Worm (Caenorhabditis elegans) whole organism, L4 larva: ENCODE measurements around the gene acr-3.

ENCODE experiments used
- D1046.2 ChIP-seq: fragments of 200-800 bp; sonication (Bioruptor generic); IDR thresholded peaks from 2 replicates; pipeline ENCODE4 v1.3.6; 2022; ENCODE audit warnings: missing genetic modification characterization, missing compliant biosample characterization
- F37D6.2 ChIP-seq: sonication (generic microtip); optimal IDR thresholded peaks from 2 replicates; lab custom pipeline; 2016; ENCODE audit warnings: mild to moderate bottlenecking, missing genetic modification characterization, missing compliant biosample characterization
- F49E8.2 ChIP-seq: sonication (generic microtip); optimal IDR thresholded peaks from 2 replicates; lab custom pipeline; 2016; ENCODE audit warnings: missing compliant biosample characterization, mild to moderate bottlenecking, missing genetic modification characterization, borderline replicate concordance
- T26A8.4 ChIP-seq: fragments of 200-800 bp; sonication (Bioruptor generic); IDR thresholded peaks from 2 replicates; pipeline ENCODE4 v1.3.6; 2022; ENCODE audit warnings: missing genetic modification characterization, missing compliant biosample characterization
- Y5F2A.4 ChIP-seq: fragments of 200-800 bp; sonication (Bioruptor generic); optimal IDR thresholded peaks from 2 replicates; lab custom pipeline; 2018; ENCODE audit warnings: mild to moderate bottlenecking, missing genetic modification characterization, missing compliant biosample characterization
- aha-1 ChIP-seq: fragments of 150-350 bp; peaks from one replicate; lab custom pipeline; 2014; ENCODE audit warnings: missing biosample characterization, missing genetic modification characterization
- aly-2 ChIP-seq: sonication (generic microtip); optimal IDR thresholded peaks from 2 replicates; lab custom pipeline; 2018; ENCODE audit warnings: missing biosample characterization, missing genetic modification characterization
- ama-1 ChIP-seq: fragments of 150-350 bp; optimal IDR thresholded peaks from 2 replicates; lab custom pipeline; 2014; ENCODE audit warnings: inconsistent platforms, mixed read lengths
- arid-1 ChIP-seq: fragments of 200-800 bp; sonication (Bioruptor generic); conservative IDR thresholded peaks from 2 replicates; pipeline ENCODE4 v1.3.6; 2022; ENCODE audit warnings: missing genetic modification reagents, missing genetic modification characterization, missing compliant biosample characterization
- attf-4 ChIP-seq: sonication (generic microtip); optimal IDR thresholded peaks from 3 replicates; lab custom pipeline; 2017; ENCODE audit warnings: missing biosample characterization, missing genetic modification characterization
- ceh-20 ChIP-seq: fragments of 200-800 bp; sonication (Bioruptor generic); IDR thresholded peaks from 2 replicates; pipeline ENCODE4 v1.3.6; 2022; ENCODE audit warnings: missing genetic modification reagents, missing genetic modification characterization, missing compliant biosample characterization
- ceh-28 ChIP-seq: fragments of 150-350 bp; optimal IDR thresholded peaks from 2 replicates; lab custom pipeline; 2014; ENCODE audit warnings: missing biosample characterization, missing genetic modification reagents, missing genetic modification characterization
- ceh-32 ChIP-seq: sonication (generic microtip); optimal IDR thresholded peaks from 2 replicates; lab custom pipeline; 2016; ENCODE audit warnings: mild to moderate bottlenecking, missing genetic modification characterization, missing compliant biosample characterization; ENCODE audit not compliant: poor library complexity
- ceh-44 ChIP-seq: fragments of 200-800 bp; sonication (Bioruptor generic); IDR thresholded peaks from 2 replicates; pipeline ENCODE4 v1.3.6; 2022; ENCODE audit warnings: missing genetic modification reagents, missing genetic modification characterization, missing compliant biosample characterization
- ceh-82 ChIP-seq: sonication (generic microtip); optimal IDR thresholded peaks from 2 replicates; lab custom pipeline; 2017; ENCODE audit warnings: missing biosample characterization, missing genetic modification characterization
- cey-2 ChIP-seq: sonication (generic microtip); optimal IDR thresholded peaks from 3 replicates; lab custom pipeline; 2017; ENCODE audit warnings: missing genetic modification characterization, mild to moderate bottlenecking, missing compliant biosample characterization, antibody characterized with exemption, borderline replicate concordance; ENCODE audit not compliant: insufficient read depth
- ctbp-1 ChIP-seq: fragments of 200-800 bp; sonication (Bioruptor generic); IDR thresholded peaks from 2 replicates; pipeline ENCODE4 v1.3.6; 2022; ENCODE audit warnings: missing genetic modification reagents, missing genetic modification characterization, missing compliant biosample characterization
- daf-12 ChIP-seq: fragments of 150-350 bp; optimal IDR thresholded peaks from 2 replicates; lab custom pipeline; 2014; ENCODE audit warnings: missing biosample characterization, missing genetic modification reagents, missing genetic modification characterization
- daf-16 ChIP-seq, 3 experiments: sonication (generic microtip); optimal IDR thresholded peaks; 2 replicates each; lab custom pipeline; 2016 to 2017; ENCODE audit warnings: missing genetic modification characterization in 3 of 3, missing genetic modification reagents in 3 of 3, mild to moderate bottlenecking in 2 of 3, missing compliant biosample characterization in 2 of 3, missing biosample characterization in 1 of 3, moderate library complexity in 1 of 3
- daf-8 ChIP-seq: fragments of 200-800 bp; sonication (Bioruptor generic); IDR thresholded peaks from 2 replicates; pipeline ENCODE4 v1.3.6; 2022; ENCODE audit warnings: missing genetic modification characterization, missing compliant biosample characterization
- dmd-6 ChIP-seq: fragments of 200-800 bp; sonication (Bioruptor generic); IDR thresholded peaks from 2 replicates; pipeline ENCODE4 v1.3.6; 2022; ENCODE audit warnings: missing genetic modification reagents, missing genetic modification characterization, missing compliant biosample characterization
- dmd-8 ChIP-seq: fragments of 200-800 bp; sonication (Bioruptor generic); IDR thresholded peaks from 2 replicates; pipeline ENCODE4 v1.3.6; 2022; ENCODE audit warnings: missing genetic modification characterization, missing compliant biosample characterization
- dmd-9 ChIP-seq: fragments of 200-800 bp; sonication (Bioruptor generic); IDR thresholded peaks from 2 replicates; pipeline ENCODE4 v1.3.6; 2022; ENCODE audit warnings: missing genetic modification reagents, missing genetic modification characterization, missing compliant biosample characterization
- fkh-10 ChIP-seq: fragments of 150-350 bp; optimal IDR thresholded peaks from 2 replicates; lab custom pipeline; 2014; ENCODE audit warnings: missing biosample characterization, missing genetic modification reagents, missing genetic modification characterization
- hif-1 ChIP-seq, 2 experiments: sonication (generic microtip); optimal IDR thresholded peaks; 2 replicates each; lab custom pipeline; 2016 to 2017; ENCODE audit warnings: missing compliant biosample characterization in 2 of 2, missing genetic modification characterization in 2 of 2, missing genetic modification reagents in 2 of 2, missing genotype in 2 of 2, mild to moderate bottlenecking in 1 of 2
- hlh-11 ChIP-seq: fragments of 200-800 bp; sonication (Bioruptor generic); optimal IDR thresholded peaks from 2 replicates; lab custom pipeline; 2018; ENCODE audit warnings: mild to moderate bottlenecking, missing genetic modification characterization, missing compliant biosample characterization
- hlh-30 ChIP-seq: sonication (generic microtip); optimal IDR thresholded peaks from 2 replicates; lab custom pipeline; 2017; ENCODE audit warnings: antibody characterized with exemption, mild to moderate bottlenecking, missing genetic modification characterization, missing compliant biosample characterization; ENCODE audit not compliant: insufficient read depth
- jun-1 ChIP-seq: fragments of 150-350 bp; optimal IDR thresholded peaks from 2 replicates; lab custom pipeline; 2014; ENCODE audit warnings: missing biosample characterization, missing genetic modification reagents, missing genetic modification characterization
- lin-29 ChIP-seq: fragments of 200-800 bp; sonication (Bioruptor generic); IDR thresholded peaks from 2 replicates; pipeline ENCODE4 v1.3.6; 2022; ENCODE audit warnings: missing genetic modification reagents, missing genetic modification characterization, missing compliant biosample characterization
- madf-5 ChIP-seq, 2 experiments: fragments of 200-800 bp; sonication (Bioruptor generic); IDR thresholded peaks; 2 replicates each; pipeline ENCODE4 v1.3.6; 2022; ENCODE audit warnings: missing compliant biosample characterization in 2 of 2, missing genetic modification characterization in 2 of 2
- mdl-1 ChIP-seq, 2 experiments: fragments of 150-350 bp in 1 of 2; sonication (generic microtip) in 1 of 2; optimal IDR thresholded peaks; 2 replicates each; lab custom pipeline; 2014 to 2017; ENCODE audit warnings: missing biosample characterization in 2 of 2, missing genetic modification characterization in 2 of 2
- mdt-29 ChIP-seq: fragments of 200-800 bp; sonication (Bioruptor generic); IDR thresholded peaks from 2 replicates; pipeline ENCODE4 v1.3.6; 2022; ENCODE audit warnings: missing genetic modification reagents, missing genetic modification characterization, missing compliant biosample characterization
- mxl-3 ChIP-seq: fragments of 200-800 bp; sonication (Bioruptor generic); optimal IDR thresholded peaks from 2 replicates; lab custom pipeline; 2018; ENCODE audit warnings: mild to moderate bottlenecking, missing genetic modification characterization, missing compliant biosample characterization
- nhr-10 ChIP-seq: fragments of 150-350 bp; optimal IDR thresholded peaks from 2 replicates; lab custom pipeline; 2014; ENCODE audit warnings: missing biosample characterization, missing genetic modification characterization
- nhr-25 ChIP-seq: sonication (generic microtip); optimal IDR thresholded peaks from 2 replicates; lab custom pipeline; 2017; ENCODE audit warnings: missing genetic modification characterization, mild to moderate bottlenecking, missing compliant biosample characterization, antibody characterized with exemption, moderate library complexity, borderline replicate concordance; ENCODE audit not compliant: insufficient read depth
- nhr-28 ChIP-seq: fragments of 150-350 bp; optimal IDR thresholded peaks from 2 replicates; lab custom pipeline; 2014; ENCODE audit warnings: missing biosample characterization, missing genetic modification characterization
- nhr-41 ChIP-seq: fragments of 200-800 bp; sonication (Bioruptor generic); IDR thresholded peaks from 2 replicates; pipeline ENCODE4 v1.3.6; 2022; ENCODE audit warnings: missing genetic modification reagents, missing genetic modification characterization, missing compliant biosample characterization
- nhr-48 ChIP-seq: sonication (generic microtip); optimal IDR thresholded peaks from 2 replicates; lab custom pipeline; 2016; ENCODE audit warnings: mild to moderate bottlenecking, missing genetic modification characterization, missing compliant biosample characterization
- nhr-76 ChIP-seq: fragments of 150-350 bp; optimal IDR thresholded peaks from 2 replicates; lab custom pipeline; 2014; ENCODE audit warnings: missing biosample characterization, missing genetic modification characterization
- pqm-1 ChIP-seq: sonication (generic microtip); optimal IDR thresholded peaks from 2 replicates; lab custom pipeline; 2017; ENCODE audit warnings: missing biosample characterization, missing genetic modification characterization
- sdz-12 ChIP-seq: fragments of 200-800 bp; sonication (Bioruptor generic); optimal IDR thresholded peaks from 2 replicates; lab custom pipeline; 2018; ENCODE audit warnings: mild to moderate bottlenecking, missing genetic modification characterization, missing compliant biosample characterization
- skn-1 ChIP-seq: fragments of 150-350 bp; optimal IDR thresholded peaks from 2 replicates; lab custom pipeline; 2014; ENCODE audit warnings: missing biosample characterization, missing genetic modification characterization
- snpc-1.2 ChIP-seq: fragments of 200-800 bp; sonication (Bioruptor generic); IDR thresholded peaks from 2 replicates; pipeline ENCODE4 v1.3.6; 2022; ENCODE audit warnings: missing genetic modification reagents, missing genetic modification characterization, missing compliant biosample characterization
- spr-1 ChIP-seq: sonication (generic microtip); optimal IDR thresholded peaks from 2 replicates; lab custom pipeline; 2016; ENCODE audit warnings: mild to moderate bottlenecking, missing genetic modification characterization, missing compliant biosample characterization
- tra-1 ChIP-seq: fragments of 200-800 bp; sonication (Bioruptor generic); IDR thresholded peaks from 2 replicates; pipeline ENCODE4 v1.3.6; 2022; ENCODE audit warnings: missing genetic modification reagents, missing genetic modification characterization, missing compliant biosample characterization
- unc-130 ChIP-seq: sonication (generic microtip); optimal IDR thresholded peaks from 2 replicates; lab custom pipeline; 2016; ENCODE audit warnings: missing genetic modification reagents, missing genetic modification characterization, missing compliant biosample characterization
- unc-39 ChIP-seq: sonication (generic microtip); optimal IDR thresholded peaks from 2 replicates; lab custom pipeline; 2017; ENCODE audit warnings: missing biosample characterization, missing genetic modification characterization
- zip-11 ChIP-seq: fragments of 200-800 bp; sonication (Bioruptor generic); IDR thresholded peaks from 2 replicates; pipeline ENCODE4 v1.3.6; 2022; ENCODE audit warnings: missing genetic modification characterization, missing compliant biosample characterization
- zip-2 ChIP-seq: fragments of 150-350 bp; optimal IDR thresholded peaks from 2 replicates; lab custom pipeline; 2014; ENCODE audit warnings: missing biosample characterization, missing genetic modification characterization
- ztf-11 ChIP-seq: fragments of 150-350 bp; optimal IDR thresholded peaks from 2 replicates; lab custom pipeline; 2014; ENCODE audit warnings: missing biosample characterization, missing genetic modification characterization

acr-3 gene

DNA sequence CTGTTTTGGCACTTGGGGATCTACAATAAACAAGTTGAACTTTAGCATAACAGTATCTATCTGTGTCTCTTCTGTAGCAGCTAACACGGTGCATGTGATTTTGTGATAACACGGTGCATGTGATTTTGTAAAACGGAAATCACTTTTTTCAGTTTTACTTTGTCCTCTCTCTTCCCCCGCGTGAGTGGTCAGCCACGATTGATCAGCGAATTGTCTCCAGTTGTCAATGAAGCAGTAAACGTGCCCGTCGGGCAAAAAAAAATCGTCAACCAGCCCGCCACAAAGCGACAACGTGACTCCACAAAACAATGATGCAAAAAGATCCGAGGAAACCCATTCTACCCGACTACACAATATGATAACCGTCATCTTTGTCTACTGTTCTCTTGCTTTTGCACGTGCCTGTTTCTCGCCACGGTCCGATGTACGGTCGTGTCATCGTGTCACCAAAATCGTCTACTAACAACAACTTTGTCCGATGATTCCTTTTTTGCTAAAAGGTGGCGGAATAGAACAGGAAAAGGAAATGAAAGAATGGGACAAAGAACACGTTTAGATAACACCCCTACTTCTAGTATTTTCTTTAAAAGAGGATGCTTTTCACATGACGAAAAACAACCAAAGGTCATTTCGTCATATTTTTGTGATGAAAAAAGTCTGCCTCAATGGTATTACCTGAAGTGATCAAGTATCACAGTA, 39.9 kb downstream of the acr-3 start (continued):
- TF ChIP-seq daf-12 (no peak), nhr-48 (tag; lab: Kevin White, UChicago) (peak; percentile 98), ceh-32 (no peak), ama-1 (lab: Kevin White, UChicago) (no peak), madf-5 (GFP tag; IDR thresholded peaks at IDR 0.05; lab: Robert Waterston, UW) (no peak), hif-1 (tag; optimal IDR thresholded peaks at IDR 0.05; lab: Kevin White, UChicago) (peak; percentile 79 to 95), ztf-11 (tag; lab: Kevin White, UChicago) (no peak), mdt-29 (GFP tag; lab: Robert Waterston, UW) (peak; percentile 93), zip-2 (tag; lab: Kevin White, UChicago) (peak; percentile 41), nhr-76 (no peak), unc-39 (tag; lab: Kevin White, UChicago) (no peak), fkh-10 (no peak), nhr-25 (tag; lab: Kevin White, UChicago) (peak; percentile 72), nhr-41 (GFP tag; lab: Robert Waterston, UW) (no peak), ceh-28 (tag; lab: Kevin White, UChicago) (no peak), Y5F2A.4 (GFP tag; lab: Kevin White, UChicago) (no peak), D1046.2 (0 out of 2 replicates have a peak, but pooled peaks have one; percentile 31), hlh-30 (peak; percentile 88), ctbp-1 (no peak), F49E8.2 (tag; lab: Kevin White, UChicago) (no peak), lin-29 (GFP tag; lab: Robert Waterston, UW) (peak; percentile 63), F37D6.2 (tag; lab: Kevin White, UChicago) (no peak), jun-1 (tag; lab: Kevin White, UChicago) (no peak), pqm-1 (no peak), arid-1 (GFP tag; lab: Robert Waterston, UW) (no peak), hlh-11 (peak; percentile 99), T26A8.4 (peak; percentile 73), attf-4 (tag; lab: Kevin White, UChicago) (no peak), aha-1 (peak; percentile 99), cey-2 (peak; percentile 75), aly-2 (tag; lab: Kevin White, UChicago) (no peak), ceh-20 (GFP tag; lab: Robert Waterston, UW) (peak; percentile 84), zip-11 (no peak), ceh-82 (tag; lab: Kevin White, UChicago) (no peak), daf-8 (GFP tag; lab: Robert Waterston, UW) (no peak), tra-1 (peak; percentile 89), ceh-44 (no peak), mxl-3 (peak; percentile 94), nhr-10 (no peak), dmd-8 (no peak), spr-1 (peak; percentile 65), unc-130 (GFP tag; lab: Kevin White, UChicago) (no peak), dmd-6 (peak; percentile 96), nhr-28 (tag; lab: Kevin White, UChicago) (peak; percentile 92), daf-16 (GFP tag; optimal IDR thresholded peaks at IDR 0.05; lab: Kevin White, UChicago) (peak in 1 of 2 experiments; percentile 45), daf-16 (tag; optimal IDR thresholded peaks at IDR 0.05; lab: Kevin White, UChicago) (peak; percentile 97), sdz-12 (peak; percentile 8), snpc-1.2 (GFP tag; lab: Robert Waterston, UW) (no peak), dmd-9 (no peak), skn-1 (tag; lab: Kevin White, UChicago) (no peak), mdl-1 (tag; optimal IDR thresholded peaks at IDR 0.05; lab: Kevin White, UChicago) (peak in 1 of 2 experiments; percentile 100)
